Worm (Caenorhabditis elegans): ENCODE measurements around the gene rpl-34.

The rpl-34 gene

DNA sequence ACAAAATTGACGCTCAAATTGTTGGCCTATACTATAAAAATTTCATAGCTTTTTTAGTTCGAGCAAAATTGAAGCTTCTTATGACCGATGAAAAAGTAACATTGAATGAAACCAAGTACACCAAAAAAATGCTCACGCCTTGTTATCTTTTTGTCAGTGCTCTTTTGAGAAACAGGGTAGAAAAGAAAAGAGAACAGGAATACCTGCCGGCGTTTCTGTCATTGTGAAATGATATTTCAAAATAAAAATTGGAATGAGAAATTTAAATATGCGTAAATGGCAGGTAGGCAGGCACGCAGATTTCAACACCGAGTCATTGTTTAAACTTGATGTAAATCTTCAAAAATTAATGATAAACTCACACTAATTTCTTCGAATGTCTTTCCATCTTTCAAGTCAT is 36.0 kb downstream of the rpl-34 start:
- TF ChIP-seq pqm-1 (tag; optimal IDR thresholded peaks at IDR 0.05): no peak
- no peak for TF ChIP-seq pax-1 (tag; optimal IDR thresholded peaks at IDR 0.05)
- no peak for TF ChIP-seq F13H6.1 (tag; optimal IDR thresholded peaks at IDR 0.05)
- no peak for TF ChIP-seq ref-2 (tag; optimal IDR thresholded peaks at IDR 0.05)
- no peak for TF ChIP-seq ama-1 (optimal IDR thresholded peaks at IDR 0.05)

DNA sequence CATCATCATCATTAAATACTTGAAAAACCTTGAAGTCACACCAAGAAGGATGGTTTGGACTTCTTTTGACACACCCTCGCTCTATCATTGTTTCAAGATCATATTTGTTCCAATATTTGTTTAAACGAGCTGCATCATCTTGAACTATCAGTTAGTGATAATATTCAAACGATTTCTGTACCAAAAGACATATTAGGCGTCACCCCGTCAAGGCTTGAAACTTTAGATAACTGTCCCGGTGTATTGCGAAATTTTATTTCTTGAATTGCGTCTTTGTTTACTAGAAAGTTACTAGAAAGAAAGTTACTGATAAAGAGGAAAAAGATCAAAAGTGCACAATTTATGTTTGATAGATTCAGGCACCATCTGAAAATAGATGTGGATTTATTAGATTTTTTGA is 37.2 kb downstream of the rpl-34 start:
- no peak for TF ChIP-seq K09A11.1 (tag; optimal IDR thresholded peaks at IDR 0.05; ENCODE audit: insufficient read depth)
- TF ChIP-seq elt-2 (tag; optimal IDR thresholded peaks at IDR 0.05): peak; percentile 31

DNA sequence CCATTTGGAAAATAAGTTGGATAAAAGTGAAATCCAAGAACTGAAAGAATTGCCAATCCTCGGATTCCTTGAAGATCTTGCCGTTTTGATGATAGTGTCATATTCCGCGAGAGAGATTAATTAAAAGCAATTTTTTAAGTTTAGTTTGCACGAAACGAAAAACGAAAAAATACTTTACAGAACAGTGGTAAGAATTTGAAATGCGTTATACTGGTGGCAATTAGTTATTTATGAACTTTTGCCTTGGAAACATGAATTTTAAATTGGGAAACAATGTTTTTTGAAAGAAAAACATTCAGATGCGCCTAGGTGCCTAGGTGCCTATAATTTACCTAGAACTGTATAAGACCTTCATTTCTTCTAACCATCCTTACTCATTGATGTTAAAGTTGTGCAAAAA is 38.9 kb downstream of the rpl-34 start, which contains the start of gene oac-57:
TSS of gene oac-57 (minus strand) at position 101 of the 400 bp plus-strand sequence.
- TF ChIP-seq pros-1 (tag; optimal IDR thresholded peaks at IDR 0.05) (no peak), lin-11 (tag; optimal IDR thresholded peaks at IDR 0.05) (no peak), ceh-45 (GFP tag; IDR thresholded peaks at IDR 0.05) (no peak), sox-2 (GFP tag; IDR thresholded peaks at IDR 0.05) (no peak), K09A11.1 (tag; optimal IDR thresholded peaks at IDR 0.05; ENCODE audit: insufficient read depth) (no peak), fkh-6 (tag; optimal IDR thresholded peaks at IDR 0.05) (no peak), ahr-1 (tag; optimal IDR thresholded peaks at IDR 0.05) (no peak), mec-3 (tag; optimal IDR thresholded peaks at IDR 0.05; ENCODE audit: borderline replicate concordance) (no peak)

DNA sequence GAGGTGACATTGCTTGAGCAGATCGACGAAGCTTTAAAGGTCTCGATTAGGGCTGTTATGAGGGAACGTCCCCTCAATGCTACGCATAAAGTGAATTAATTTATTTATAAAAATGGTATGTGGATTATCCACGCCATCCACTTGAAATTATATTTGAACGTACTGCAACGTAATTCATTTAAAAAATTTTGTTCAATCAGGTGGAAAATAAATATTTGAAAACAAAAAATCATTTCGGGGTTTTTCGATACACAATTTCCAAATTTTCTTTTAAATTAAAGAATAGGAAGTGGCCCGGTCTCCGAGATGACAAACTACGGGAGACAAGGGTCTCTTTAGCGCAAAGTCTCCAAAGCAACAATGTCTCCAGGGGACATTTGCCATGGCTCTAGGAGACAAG is 42.8 kb downstream of the rpl-34 start, which contains the start of gene oac-58:
TSS of gene oac-58 (minus strand) at position 101 of the 400 bp plus-strand sequence.
- TF ChIP-seq unc-42 (tag; optimal IDR thresholded peaks at IDR 0.05) (no peak), rnt-1 (tag; optimal IDR thresholded peaks at IDR 0.05) (no peak), pha-4 (tag; optimal IDR thresholded peaks at IDR 0.05) (no peak)

Measured in whole organism, late embryonic.